Worm (Caenorhabditis elegans): ENCODE measurements around the gene ttr-48.

Gene ttr-48

ce11 chrX:3823869-3824268 lies 18.4 kb downstream of the ttr-48 start (continued):
- no peak; the same call in 1 of the 2 replicates for TF ChIP-seq cebp-1 (GFP tag; IDR thresholded peaks at IDR 0.05)
- peak; percentile 66 for TF ChIP-seq cebp-1 (tag; optimal IDR thresholded peaks at IDR 0.05)
- no peak for TF ChIP-seq ztf-25 (GFP tag; IDR thresholded peaks at IDR 0.05)

ce11 chrX:3822061-3822460 lies 20.2 kb downstream of the ttr-48 start:
- TF ChIP-seq nhr-80 (tag; optimal IDR thresholded peaks at IDR 0.05) (peak; percentile 48), hlh-26 (GFP tag; conservative IDR thresholded peaks at IDR 0.05) (no peak), ceh-58 (GFP tag; IDR thresholded peaks at IDR 0.05) (no peak), tbx-9 (tag; optimal IDR thresholded peaks at IDR 0.05; ENCODE audit: borderline replicate concordance) (no peak), atf-7 (tag; optimal IDR thresholded peaks at IDR 0.05) (no peak)

DNA sequence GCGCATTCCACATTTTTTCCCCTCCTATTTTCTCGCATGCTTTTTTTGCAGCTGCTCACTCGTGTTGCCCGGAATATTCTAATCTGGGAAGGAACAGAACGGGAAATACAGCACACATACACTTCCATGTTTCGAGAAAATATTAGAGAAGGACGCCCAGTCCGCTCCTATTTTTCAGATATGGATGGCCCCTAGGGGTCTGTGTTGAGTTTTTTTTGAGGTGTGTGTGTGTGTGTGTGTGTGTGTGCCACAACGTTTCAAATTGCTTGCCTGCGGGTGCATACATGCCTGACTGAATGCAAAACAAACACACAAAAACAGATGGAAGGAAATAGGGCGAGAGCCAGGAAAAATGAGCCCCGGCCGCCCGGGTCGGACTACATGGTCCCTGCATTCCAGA lies 20.6 kb downstream of the ttr-48 start:
- TF ChIP-seq ceh-58 (GFP tag; IDR thresholded peaks at IDR 0.05) (no peak), T26A5.8 (tag; optimal IDR thresholded peaks at IDR 0.05) (no peak), fkh-3 (tag; optimal IDR thresholded peaks at IDR 0.05) (no peak), ztf-6 (GFP tag; IDR thresholded peaks at IDR 0.05) (no peak), K12H6.12 (tag; optimal IDR thresholded peaks at IDR 0.05) (no peak), madf-6 (GFP tag; IDR thresholded peaks at IDR 0.05) (no peak), pbrm-1 (GFP tag; IDR thresholded peaks at IDR 0.05) (0 out of 2 replicates have a peak, but pooled peaks have one; percentile 6), zfh-2 (GFP tag; conservative IDR thresholded peaks at IDR 0.05) (peak; percentile 65)

DNA sequence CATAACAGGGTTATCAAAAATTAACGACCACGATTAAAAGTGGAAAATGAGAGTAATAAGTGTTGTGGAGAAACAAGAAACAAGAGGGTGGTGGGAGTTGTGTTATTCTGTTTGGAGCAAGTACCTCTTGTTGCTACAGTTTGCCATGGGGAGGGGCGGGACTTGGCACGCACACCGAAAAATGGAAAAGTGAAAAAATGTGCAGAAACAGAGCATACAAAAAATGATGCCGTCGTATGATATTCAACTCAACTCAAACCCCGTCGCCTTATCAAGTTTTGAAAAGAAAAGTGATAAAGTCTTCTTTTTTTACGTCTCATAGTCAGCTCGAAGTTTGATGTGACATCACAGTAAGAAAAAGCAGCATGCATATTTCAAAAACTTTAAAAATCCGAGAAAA lies 21.6 kb downstream of the ttr-48 start:
- TF ChIP-seq nfyb-1 (GFP tag; IDR thresholded peaks at IDR 0.05) (0 out of 2 replicates have a peak, but pooled peaks have one; percentile 40), pha-4 (tag; optimal IDR thresholded peaks at IDR 0.05) (peak; percentile 8), nhr-80 (tag; optimal IDR thresholded peaks at IDR 0.05) (peak; percentile 87), sptf-2 (GFP tag; optimal IDR thresholded peaks at IDR 0.05) (no peak), chd-7 (tag; optimal IDR thresholded peaks at IDR 0.05) (no peak), madf-3 (GFP tag; IDR thresholded peaks at IDR 0.05) (peak; percentile 50; the same call in 1 of the 2 replicates), cebp-1 (GFP tag; IDR thresholded peaks at IDR 0.05) (no peak), cebp-1 (tag; optimal IDR thresholded peaks at IDR 0.05) (peak; percentile 17)

ce11 chrX:3819697-3820096 lies 22.6 kb downstream of the ttr-48 start:
- TF ChIP-seq egl-18 (GFP tag; IDR thresholded peaks at IDR 0.05) (no peak), pha-4 (tag; optimal IDR thresholded peaks at IDR 0.05) (peak; percentile 63), ztf-18 (tag; optimal IDR thresholded peaks at IDR 0.05) (no peak), cebp-1 (GFP tag; IDR thresholded peaks at IDR 0.05) (no peak), cebp-1 (tag; optimal IDR thresholded peaks at IDR 0.05) (peak; percentile 59), hlh-26 (GFP tag; conservative IDR thresholded peaks at IDR 0.05) (no peak), egl-44 (GFP tag; IDR thresholded peaks at IDR 0.05) (no peak)

ce11 chrX:3818856-3819524 lies 23.3 kb downstream of the ttr-48 start:
- no peak for TF ChIP-seq rpc-1 (optimal IDR thresholded peaks at IDR 0.05)
- no peak for TF ChIP-seq rpc-1 (tag; optimal IDR thresholded peaks at IDR 0.05)
- TF ChIP-seq mes-4 (tag; optimal IDR thresholded peaks at IDR 0.05) = no peak
- no peak for TF ChIP-seq nhr-90 (tag; optimal IDR thresholded peaks at IDR 0.05)
- TF ChIP-seq tbx-9 (tag; optimal IDR thresholded peaks at IDR 0.05; ENCODE audit: borderline replicate concordance) = no peak
- peak; percentile 35 for TF ChIP-seq nhr-80 (tag; optimal IDR thresholded peaks at IDR 0.05)

DNA sequence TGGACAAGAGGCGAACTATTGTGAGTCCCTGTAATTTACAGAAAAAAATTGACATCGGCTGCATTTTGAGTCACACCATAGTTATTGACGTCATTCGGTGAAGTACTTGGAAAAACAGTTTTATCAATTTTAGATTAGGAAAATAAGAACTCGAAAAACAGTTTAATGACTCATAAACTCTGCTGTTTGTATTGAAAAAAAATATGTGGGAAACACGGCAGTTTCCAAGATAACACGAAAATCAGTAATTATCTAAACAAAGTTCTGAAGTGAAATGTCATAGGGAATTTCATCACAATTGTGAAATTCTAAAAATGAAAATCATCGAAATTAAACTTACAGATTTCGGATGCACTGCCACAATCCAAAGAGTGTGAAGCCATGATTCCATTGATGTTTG lies 27.4 kb downstream of the ttr-48 start:
- peak; percentile 79 for TF ChIP-seq unc-62 (GFP tag; optimal IDR thresholded peaks at IDR 0.05)
- no peak for TF ChIP-seq F37B4.10 (GFP tag; IDR thresholded peaks at IDR 0.05)
- peak; percentile 35 for TF ChIP-seq nhr-80 (tag; optimal IDR thresholded peaks at IDR 0.05)
- TF ChIP-seq die-1 (tag; optimal IDR thresholded peaks at IDR 0.05) = no peak
- no peak for TF ChIP-seq sptf-2 (GFP tag; optimal IDR thresholded peaks at IDR 0.05)
- no peak for TF ChIP-seq sdz-38 (tag; optimal IDR thresholded peaks at IDR 0.05)
- no peak for TF ChIP-seq cebp-1 (GFP tag; IDR thresholded peaks at IDR 0.05)
- TF ChIP-seq cebp-1 (tag; optimal IDR thresholded peaks at IDR 0.05) = peak; percentile 72
